Worm (Caenorhabditis elegans) whole organism, L4/young adult: ENCODE data around the gene Y68A4B.3.
"Not testable (repeated sequence)": the region's sequence is repeated elsewhere in the genome, so short reads cannot be mapped to it uniquely, and the experiment has no call there.

Experiments used
- W03F9.2 ChIP-seq: fragments of 150-350 bp; optimal IDR thresholded peaks from 2 replicates; lab custom pipeline; 2014; ENCODE audit warnings: missing biosample characterization, missing genetic modification characterization
- dao-5 ChIP-seq: sonication (generic microtip); optimal IDR thresholded peaks from 2 replicates; lab custom pipeline; 2016; ENCODE audit warnings: missing genotype, missing genetic modification characterization, moderate library complexity, missing compliant biosample characterization
- him-1 ChIP-seq: sonication (generic microtip); optimal IDR thresholded peaks from 2 replicates; lab custom pipeline; 2016; ENCODE audit warnings: missing genotype, missing genetic modification reagents, missing genetic modification characterization, missing compliant biosample characterization

Y68A4B.3 gene

DNA sequence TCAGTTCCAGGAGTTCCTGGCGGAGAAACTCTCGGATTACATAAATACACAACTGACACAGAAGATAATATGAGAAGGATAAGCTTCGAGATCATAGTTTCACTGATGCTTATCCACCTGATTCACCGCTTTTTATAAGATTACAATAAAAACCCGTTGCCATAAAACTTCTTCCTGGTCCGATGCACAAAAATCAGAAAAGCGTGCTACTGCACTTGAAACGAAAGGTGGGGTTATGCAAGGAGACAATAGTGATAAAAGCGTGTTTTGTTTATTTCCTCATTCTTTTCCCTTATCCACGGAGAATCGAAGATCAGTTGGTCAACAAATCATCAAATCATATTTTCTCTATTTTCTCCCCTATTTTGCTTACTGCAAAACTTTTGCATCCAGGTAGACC, at the start of gene Y68A4B.3:
TSS of gene Y68A4B.3 (minus strand) at position 101 of the 400 bp plus-strand sequence.
- no peak for TF ChIP-seq W03F9.2

DNA sequence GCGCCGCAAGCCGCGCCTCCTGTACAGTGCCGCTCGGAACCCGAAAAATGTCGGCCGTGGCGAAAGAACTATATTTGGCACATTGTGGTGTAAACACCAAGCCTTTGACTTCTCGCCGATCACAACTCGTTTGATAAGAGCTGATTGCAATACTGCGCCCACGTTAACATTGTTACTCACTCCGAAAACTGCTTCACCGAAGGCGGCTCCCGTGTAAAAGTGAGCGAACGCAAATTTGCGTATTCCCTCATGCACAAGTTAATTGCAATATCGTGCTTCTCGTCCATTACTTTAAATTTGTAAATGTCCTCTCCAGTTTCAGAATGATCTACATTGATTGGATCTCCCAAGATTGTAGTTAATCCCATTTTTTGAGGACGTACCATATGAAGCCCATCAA, 41.7 kb upstream of the Y68A4B.3 start:
- TF ChIP-seq dao-5 (tag; lab: Kevin White, UChicago) (no peak), W03F9.2 (no peak)

DNA sequence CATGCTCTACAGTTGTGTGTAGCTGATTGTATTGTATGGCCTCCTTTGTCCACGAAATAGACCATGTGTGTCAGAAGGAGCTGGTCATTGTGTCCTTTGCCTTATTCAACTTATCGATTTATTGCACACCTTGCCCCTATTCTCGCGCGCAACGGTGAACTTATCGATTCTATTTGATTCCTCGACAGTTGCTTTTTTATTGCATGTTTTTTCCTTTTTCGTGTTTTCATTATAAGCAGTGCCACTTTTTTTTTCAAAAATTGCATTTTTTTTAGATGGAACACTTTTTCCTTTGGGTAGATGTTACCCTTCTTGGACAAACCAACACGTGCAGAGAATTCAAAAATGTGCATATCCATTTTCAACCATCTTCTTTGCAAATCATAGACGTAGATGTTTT, 30.8 kb upstream of the Y68A4B.3 start, which contains the start of gene K10G4.10:
TSS of gene K10G4.10 (plus strand) at position 301 of the 400 bp plus-strand sequence.
- TF ChIP-seq dao-5 (tag; lab: Kevin White, UChicago) (no peak), W03F9.2 (no peak), him-1 (no peak)

DNA sequence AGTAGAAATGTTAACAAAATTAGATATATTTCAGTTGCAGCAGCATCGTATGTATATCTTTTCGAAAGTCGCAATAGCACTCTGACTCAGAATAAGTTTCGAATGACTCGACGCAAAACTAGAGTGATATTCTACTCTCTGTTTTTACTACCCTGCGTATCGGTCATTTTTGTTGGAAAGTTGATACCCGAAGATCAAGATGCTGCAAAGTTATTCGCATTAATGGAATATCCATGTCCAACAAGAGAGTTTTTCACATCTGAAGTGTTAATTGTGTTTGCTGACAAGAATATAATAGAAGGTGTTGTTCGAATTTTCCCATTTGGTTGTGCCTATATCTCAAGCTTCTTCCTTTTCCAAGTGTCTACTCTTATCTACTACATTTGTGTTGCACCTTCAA, 29.7 kb upstream of the Y68A4B.3 start:
- TF ChIP-seq dao-5 (tag; lab: Kevin White, UChicago) (no peak), W03F9.2 (no peak), him-1 (no peak)

DNA sequence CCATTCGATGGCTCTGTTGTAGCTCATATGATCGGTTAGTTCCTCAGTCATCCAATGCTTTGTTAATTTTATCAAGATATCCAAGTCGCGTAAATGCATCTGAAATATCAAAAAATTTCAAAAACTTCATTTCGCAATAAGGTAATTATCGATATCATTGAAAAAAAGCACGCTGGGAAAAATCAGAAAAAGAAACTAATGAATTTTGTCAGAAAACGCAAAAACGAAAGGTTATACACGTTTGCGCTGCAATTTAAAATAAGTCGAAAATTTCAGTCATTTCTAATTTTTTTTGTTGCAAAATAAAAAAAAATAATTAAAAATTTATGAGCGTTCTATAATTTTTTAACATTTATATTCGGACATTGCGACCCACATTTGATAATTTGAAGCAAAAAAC, 22.4 kb upstream of the Y68A4B.3 start, which contains the start of gene K10G4.3:
TSS of gene K10G4.3 (minus strand) at position 101 of the 400 bp plus-strand sequence.
- TF ChIP-seq him-1; W03F9.2; dao-5 (tag; lab: Kevin White, UChicago): not testable (repeated sequence)

DNA sequence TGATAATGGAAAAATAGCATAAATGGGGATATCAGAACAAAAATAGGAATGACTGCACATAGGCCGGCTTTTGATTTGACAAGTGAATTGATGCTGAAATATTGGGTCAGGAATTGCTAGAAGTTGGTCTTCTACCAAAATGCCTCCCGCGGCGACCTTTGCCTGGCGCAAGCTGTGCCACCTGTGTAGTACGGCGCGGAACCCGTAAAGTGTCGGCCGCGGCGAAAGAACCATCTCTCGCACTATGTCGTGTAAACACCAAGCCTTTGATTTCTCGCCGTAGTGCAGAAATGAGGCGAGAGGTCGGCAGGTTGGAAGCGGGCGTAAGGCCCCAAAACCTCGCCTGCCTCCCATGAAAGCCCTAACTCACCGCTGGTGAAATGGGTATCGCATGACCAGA, 18.9 kb upstream of the Y68A4B.3 start:
- TF ChIP-seq dao-5 (tag; lab: Kevin White, UChicago) (no peak), W03F9.2 (no peak), him-1 (no peak)

DNA sequence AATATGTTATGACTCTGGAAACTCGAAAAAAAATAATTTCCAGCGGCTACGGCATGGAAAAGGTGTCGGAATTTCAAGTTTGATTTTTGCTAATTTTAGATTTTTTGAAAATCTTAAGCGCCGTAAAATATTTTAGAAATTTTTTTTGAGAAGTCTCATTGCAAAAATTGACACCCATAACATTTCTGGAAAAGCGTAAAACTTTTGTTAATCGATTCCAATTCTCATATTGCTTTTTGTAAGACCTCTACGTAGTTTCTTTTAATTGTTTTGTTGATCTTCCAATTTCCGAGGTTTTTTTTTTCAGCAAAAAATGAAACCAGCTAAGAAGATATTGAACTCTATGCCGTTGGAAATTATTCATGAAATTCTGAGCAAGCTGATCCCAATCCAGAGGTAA, 16.4 kb upstream of the Y68A4B.3 start, which contains the start of gene fbxa-85:
TSS of gene fbxa-85 (plus strand) at position 301 of the 400 bp plus-strand sequence.
- TF ChIP-seq dao-5 (tag; lab: Kevin White, UChicago) (no peak), him-1 (no peak), W03F9.2 (no peak)

DNA sequence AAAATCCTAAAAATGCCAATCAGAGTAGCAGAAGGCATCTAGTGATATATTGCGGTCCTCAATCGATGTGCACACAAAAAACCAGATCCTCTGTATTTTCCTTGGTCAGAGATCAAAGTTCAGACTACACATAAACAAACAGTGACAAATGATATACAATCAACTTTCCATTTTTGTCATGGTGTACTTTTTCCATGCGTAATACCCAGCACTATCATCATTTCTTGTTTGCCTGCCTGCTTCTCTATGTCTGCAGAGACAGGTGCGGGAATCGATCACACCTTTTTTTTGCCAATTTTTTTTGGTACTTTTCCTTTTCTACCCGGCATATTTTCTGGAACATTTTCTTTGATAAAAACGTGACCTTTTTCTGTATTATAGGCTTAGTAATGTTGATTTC, 15.8 kb upstream of the Y68A4B.3 start:
- no peak for TF ChIP-seq dao-5 (tag; lab: Kevin White, UChicago)

DNA sequence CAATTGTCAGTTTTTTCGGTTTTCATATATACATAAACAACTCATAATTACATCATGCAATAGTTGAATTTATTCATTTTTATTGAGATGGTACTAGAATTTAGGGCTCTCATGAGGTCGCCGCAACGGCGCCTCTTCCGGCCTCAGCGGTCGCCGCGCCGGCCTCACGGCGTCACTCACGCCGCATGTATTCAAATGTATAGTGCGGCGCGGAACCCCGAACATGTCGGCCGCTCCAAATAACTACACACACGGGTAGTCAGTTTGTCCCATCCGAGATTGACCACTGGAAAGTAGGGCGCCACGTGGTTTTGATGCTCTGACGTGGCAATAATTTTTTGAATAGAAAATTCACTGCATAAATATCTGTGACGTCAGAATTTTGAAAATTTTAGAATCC, 15.2 kb upstream of the Y68A4B.3 start:
- TF ChIP-seq W03F9.2: no peak
- TF ChIP-seq dao-5 (tag; lab: Kevin White, UChicago): no peak
- TF ChIP-seq him-1: no peak

DNA sequence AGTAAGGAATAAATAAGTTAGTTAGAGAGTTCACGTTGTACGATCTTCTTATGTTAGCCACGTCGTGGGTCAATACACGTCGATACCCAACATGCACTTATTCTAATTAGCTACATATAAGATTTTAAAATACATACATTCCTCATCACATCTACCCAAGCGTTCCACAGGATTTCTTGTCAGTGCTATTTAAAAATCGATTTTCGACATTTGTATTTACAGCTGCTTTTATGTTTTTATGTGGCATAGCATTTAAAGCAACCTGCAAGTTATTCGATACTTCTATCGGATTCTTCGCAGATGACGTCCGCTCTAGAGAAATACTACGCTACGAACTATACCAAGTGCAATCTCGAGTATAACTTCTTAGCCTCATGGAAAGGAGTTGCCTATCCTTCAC, 13.0 kb upstream of the Y68A4B.3 start, which contains the start of gene srh-115:
TSS of gene srh-115 (plus strand) at position 301 of the 400 bp plus-strand sequence.
- TF ChIP-seq W03F9.2 (no peak), dao-5 (tag; lab: Kevin White, UChicago) (no peak), him-1 (no peak)

DNA sequence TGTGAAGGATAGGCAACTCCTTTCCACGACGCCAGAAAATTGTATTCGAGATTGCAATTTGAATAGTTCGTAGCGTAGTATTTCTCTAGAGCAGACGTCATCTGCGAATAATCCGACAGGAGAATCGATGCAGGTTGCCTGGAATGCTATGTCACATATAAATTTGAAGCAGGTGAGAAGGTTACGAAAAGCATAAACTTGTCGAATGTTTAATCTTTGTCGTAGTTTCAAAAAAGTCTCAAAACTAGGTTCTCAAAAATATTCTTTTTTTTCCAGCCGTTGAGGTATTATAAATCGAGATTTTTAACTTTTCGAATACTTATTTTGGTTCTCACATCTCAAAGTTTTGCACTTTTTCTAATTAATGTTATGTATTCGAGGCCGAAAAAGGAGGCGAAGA, 12.6 kb upstream of the Y68A4B.3 start, which contains the start of gene srh-116:
TSS of gene srh-116 (minus strand) at position 101 of the 400 bp plus-strand sequence.
- not testable (repeated sequence) for TF ChIP-seq dao-5 (tag; lab: Kevin White, UChicago); him-1; W03F9.2

DNA sequence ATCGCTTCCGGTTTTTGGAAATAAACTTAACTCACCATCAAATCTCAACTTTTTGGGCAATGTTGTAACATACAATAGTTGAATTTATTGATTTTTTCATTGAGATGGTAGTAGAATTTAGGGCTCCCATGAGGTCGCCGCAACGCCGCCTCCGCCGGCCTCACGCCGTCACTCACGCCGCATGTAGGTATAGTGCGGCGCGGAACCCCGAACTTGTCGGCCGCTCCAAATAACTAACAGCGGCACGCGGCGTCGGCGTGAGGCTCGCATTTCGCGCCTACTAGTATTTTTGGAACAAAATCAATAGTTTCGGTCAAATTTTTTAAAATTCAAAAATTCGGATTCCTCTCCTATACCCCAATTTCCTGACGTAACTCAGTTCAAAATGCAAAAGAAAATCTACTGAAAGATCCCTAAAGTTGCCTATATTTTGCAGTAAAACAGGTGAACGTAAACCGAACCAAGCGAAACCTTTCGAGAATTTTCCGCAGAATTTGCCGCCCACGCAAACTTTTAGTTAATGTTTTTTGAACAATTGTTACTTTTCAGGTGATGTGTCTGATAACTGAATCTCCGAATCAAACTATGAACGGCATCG, 9.0 kb upstream of the Y68A4B.3 start, which contains the start of gene Y61B8A.6:
TSS of gene Y61B8A.6 (plus strand) at position 548 of the 598 bp plus-strand sequence.
- no peak for TF ChIP-seq W03F9.2
- TF ChIP-seq him-1: no peak
- no peak for TF ChIP-seq dao-5 (tag; lab: Kevin White, UChicago)

DNA sequence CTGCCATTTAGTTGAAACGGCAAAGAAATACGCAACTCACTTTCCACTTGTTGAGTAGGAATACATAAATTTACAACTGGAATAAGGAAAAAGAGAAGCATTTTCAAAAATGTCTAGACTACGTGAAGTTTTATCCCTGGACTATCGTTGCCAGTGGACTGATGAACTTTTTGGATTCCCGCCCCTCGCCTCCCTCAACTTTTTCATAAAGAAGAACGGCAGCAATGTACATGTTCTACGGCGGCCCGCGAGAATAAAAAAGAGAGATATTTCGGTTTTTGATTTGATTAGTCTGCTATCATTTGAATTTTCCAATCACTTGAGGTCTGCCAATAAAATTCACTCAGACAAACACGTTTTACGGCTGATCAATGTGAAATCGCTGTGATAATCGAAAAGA, 6.5 kb upstream of the Y68A4B.3 start, which contains the start of gene clec-243:
TSS of gene clec-243 (minus strand) at position 101 of the 400 bp plus-strand sequence.
- TF ChIP-seq him-1: no peak
- TF ChIP-seq dao-5 (tag; lab: Kevin White, UChicago): no peak
- TF ChIP-seq W03F9.2: no peak

DNA sequence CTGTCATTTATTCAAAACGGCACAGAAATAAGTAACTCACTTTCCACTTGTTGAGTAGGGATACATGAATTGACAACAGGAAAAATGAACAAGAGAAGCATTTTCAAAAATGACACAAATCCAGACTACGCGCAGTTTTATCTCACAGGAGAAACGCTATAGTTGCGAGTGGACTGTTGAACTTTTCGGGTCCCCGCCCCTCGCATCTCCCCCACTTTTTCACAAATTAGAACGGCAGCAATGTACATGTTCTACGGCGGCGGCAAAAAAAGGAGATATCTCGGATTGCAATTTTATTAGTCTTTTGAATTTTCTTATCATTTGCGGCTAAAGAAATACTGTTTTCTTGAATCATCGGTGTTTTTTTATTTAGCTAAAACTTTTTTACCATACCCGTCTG, 3.0 kb upstream of the Y68A4B.3 start, which contains the start of gene clec-242:
TSS of gene clec-242 (minus strand) at position 101 of the 400 bp plus-strand sequence.
- TF ChIP-seq W03F9.2 (no peak), dao-5 (tag; lab: Kevin White, UChicago) (no peak), him-1 (no peak)

DNA sequence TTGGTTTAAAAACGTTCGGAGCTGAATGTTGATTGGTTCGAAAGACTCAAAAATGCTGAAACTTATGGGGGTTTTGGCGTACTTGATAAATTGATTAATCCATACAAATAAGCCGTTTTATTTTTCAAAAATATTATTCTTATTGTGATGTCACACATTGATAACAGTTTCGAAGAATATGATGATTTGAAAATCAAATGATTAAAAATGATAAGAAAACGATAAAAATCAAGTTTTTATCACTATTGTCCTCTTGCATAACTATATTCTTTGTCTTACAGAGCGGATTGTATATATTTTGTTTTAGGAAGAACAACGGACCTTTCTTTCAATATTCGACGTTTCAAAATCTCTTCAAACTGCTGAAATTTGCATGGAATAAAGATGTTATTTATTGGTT, 564 bp upstream of the Y68A4B.3 start:
- TF ChIP-seq him-1 (no peak), W03F9.2 (no peak), dao-5 (tag; lab: Kevin White, UChicago) (no peak)
